Worm (Caenorhabditis elegans): ENCODE measurements around the gene cdh-4.

Gene cdh-4

DNA sequence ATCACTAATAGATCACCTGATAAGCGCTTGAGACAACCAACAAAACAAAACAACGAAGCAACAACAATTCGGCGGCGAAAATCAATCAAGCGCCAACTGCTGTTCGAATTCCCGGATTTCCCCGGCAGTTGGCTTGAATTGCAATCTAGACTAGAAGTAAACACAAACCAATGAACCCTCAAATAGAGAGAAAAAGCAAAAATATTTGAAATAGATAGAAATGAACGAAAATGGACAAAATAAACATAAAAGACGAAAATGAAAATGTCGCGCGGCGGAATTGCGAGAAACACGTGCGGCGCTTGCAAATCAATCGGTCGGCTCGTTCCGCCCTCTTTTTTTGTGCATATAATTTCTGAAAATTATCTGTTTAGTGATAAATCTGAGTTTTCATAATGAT is 48.3 kb downstream of the cdh-4 start, which contains the start of gene idhg-1 (continued):
- peak; percentile 92 for TF ChIP-seq T23F11.4 (GFP tag; optimal IDR thresholded peaks at IDR 0.05)
- peak; percentile 83 for TF ChIP-seq tbx-7 (tag; optimal IDR thresholded peaks at IDR 0.05)
- TF ChIP-seq ceh-9 (tag; optimal IDR thresholded peaks at IDR 0.05) = peak; percentile 58
- peak; percentile 90 for TF ChIP-seq ceh-18 (tag; optimal IDR thresholded peaks at IDR 0.05)
- TF ChIP-seq C08G9.2 (tag; optimal IDR thresholded peaks at IDR 0.05) = peak; percentile 95
- TF ChIP-seq nhr-11 (tag; optimal IDR thresholded peaks at IDR 0.05) = peak; percentile 88
- peak; percentile 91 for TF ChIP-seq Y22D7AL.16 (tag; optimal IDR thresholded peaks at IDR 0.05)
- no peak for TF ChIP-seq unc-55 (GFP tag; optimal IDR thresholded peaks at IDR 0.05)
- TF ChIP-seq ama-1 (optimal IDR thresholded peaks at IDR 0.05) = no peak
- peak; percentile 98 for TF ChIP-seq hlh-6 (tag; optimal IDR thresholded peaks at IDR 0.05)
- peak; percentile 37 for TF ChIP-seq dve-1 (tag; optimal IDR thresholded peaks at IDR 0.05)
- TF ChIP-seq K09A11.1 (tag; optimal IDR thresholded peaks at IDR 0.05; ENCODE audit: insufficient read depth) = peak; percentile 98
- TF ChIP-seq unc-86 (tag; optimal IDR thresholded peaks at IDR 0.05) = peak; percentile 97
- peak; percentile 94 for TF ChIP-seq ceh-24 (tag; optimal IDR thresholded peaks at IDR 0.05)
- TF ChIP-seq rnt-1 (tag; optimal IDR thresholded peaks at IDR 0.05) = peak; percentile 94
- TF ChIP-seq ahr-1 (tag; optimal IDR thresholded peaks at IDR 0.05) = peak; percentile 95
- TF ChIP-seq elt-2 (tag; optimal IDR thresholded peaks at IDR 0.05) = peak; percentile 99
- TF ChIP-seq pat-9 (tag; optimal IDR thresholded peaks at IDR 0.05) = peak; percentile 96
- peak; percentile 94 for TF ChIP-seq C38D4.7 (GFP tag; optimal IDR thresholded peaks at IDR 0.05)
- peak; percentile 98 for TF ChIP-seq sox-4 (tag; optimal IDR thresholded peaks at IDR 0.05)
- TF ChIP-seq K02D7.2 (tag; optimal IDR thresholded peaks at IDR 0.05) = peak; percentile 90
- TF ChIP-seq ttx-3 (tag; optimal IDR thresholded peaks at IDR 0.05) = peak; percentile 97
- TF ChIP-seq dmd-4 (tag; optimal IDR thresholded peaks at IDR 0.05; ENCODE audit: borderline replicate concordance) = peak; percentile 94
- peak; percentile 99 for TF ChIP-seq F13H6.1 (tag; optimal IDR thresholded peaks at IDR 0.05)
- no peak for TF ChIP-seq pax-1 (tag; optimal IDR thresholded peaks at IDR 0.05)
- peak; percentile 93 for TF ChIP-seq pag-3 (tag; optimal IDR thresholded peaks at IDR 0.05; ENCODE audit: borderline replicate concordance)
- peak; percentile 94 for TF ChIP-seq zip-5 (tag; optimal IDR thresholded peaks at IDR 0.05)
- TF ChIP-seq npax-4 (tag; optimal IDR thresholded peaks at IDR 0.05) = peak; percentile 94
- peak; percentile 99 for TF ChIP-seq ref-2 (tag; optimal IDR thresholded peaks at IDR 0.05)
- peak; percentile 96 for TF ChIP-seq nfya-1 (tag; optimal IDR thresholded peaks at IDR 0.05)
- no peak for TF ChIP-seq pha-4 (tag; optimal IDR thresholded peaks at IDR 0.05)
- TF ChIP-seq elt-4 (tag; optimal IDR thresholded peaks at IDR 0.05) = peak; percentile 99
- TF ChIP-seq pha-2 (tag; optimal IDR thresholded peaks at IDR 0.05) = peak; percentile 94
- TF ChIP-seq unc-42 (tag; optimal IDR thresholded peaks at IDR 0.05) = peak; percentile 67
- peak; percentile 96 for TF ChIP-seq ceh-19 (GFP tag; optimal IDR thresholded peaks at IDR 0.05)
- TF ChIP-seq ceh-45 (GFP tag; IDR thresholded peaks at IDR 0.05) = peak; percentile 85
- TF ChIP-seq ceh-2 (tag; optimal IDR thresholded peaks at IDR 0.05) = peak; percentile 98
- TF ChIP-seq ceh-31 (tag; optimal IDR thresholded peaks at IDR 0.05) = peak; percentile 98
- TF ChIP-seq eyg-1 (tag; optimal IDR thresholded peaks at IDR 0.05) = peak; percentile 96
- TF ChIP-seq hlh-15 (tag; optimal IDR thresholded peaks at IDR 0.05) = peak; percentile 97
- TF ChIP-seq ceh-6 (GFP tag; optimal IDR thresholded peaks at IDR 0.05) = peak; percentile 87
- TF ChIP-seq hlh-13 (GFP tag; optimal IDR thresholded peaks at IDR 0.05) = peak; percentile 84
- TF ChIP-seq fkh-10 (GFP tag; optimal IDR thresholded peaks at IDR 0.05) = peak; percentile 90
- TF ChIP-seq odd-2 (tag; optimal IDR thresholded peaks at IDR 0.05) = peak; percentile 96
- peak; percentile 96 for TF ChIP-seq fkh-6 (tag; optimal IDR thresholded peaks at IDR 0.05)
- TF ChIP-seq lin-11 (tag; optimal IDR thresholded peaks at IDR 0.05) = peak; percentile 90
- peak; percentile 91 for TF ChIP-seq che-1 (tag; optimal IDR thresholded peaks at IDR 0.05)
